Worm (Caenorhabditis elegans) whole organism, mixed stage, embryonic: Measurements from ENCODE around the gene nhr-182.

ENCODE experiments used
- M03D4.4 ChIP-seq: sonication (generic microtip); optimal IDR thresholded peaks from 2 replicates; lab custom pipeline; 2017; ENCODE audit warnings: mild to moderate bottlenecking, missing genetic modification characterization, missing compliant biosample characterization
- bed-3 ChIP-seq: fragments of 200-800 bp; sonication (Bioruptor generic); optimal IDR thresholded peaks from 3 replicates; lab custom pipeline; 2018; ENCODE audit warnings: mild to moderate bottlenecking, missing genetic modification characterization, moderate library complexity, missing compliant biosample characterization
- blmp-1 ChIP-seq: fragments of 150-350 bp; optimal IDR thresholded peaks from 2 replicates; lab custom pipeline; 2014; ENCODE audit warnings: missing biosample characterization, missing genetic modification characterization
- ceh-39 ChIP-seq: fragments of 150-350 bp; optimal IDR thresholded peaks from 2 replicates; lab custom pipeline; 2014; ENCODE audit warnings: missing biosample characterization, missing genetic modification characterization
- ceh-43 ChIP-seq: fragments of 200-800 bp; sonication (Bioruptor generic); optimal IDR thresholded peaks from 2 replicates; lab custom pipeline; 2018; ENCODE audit warnings: mild to moderate bottlenecking, missing genetic modification characterization, moderate library complexity, missing compliant biosample characterization
- ceh-83 ChIP-seq: fragments of 200-800 bp; sonication (Bioruptor generic); optimal IDR thresholded peaks from 2 replicates; lab custom pipeline; 2018; ENCODE audit warnings: mild to moderate bottlenecking, missing genetic modification characterization, missing compliant biosample characterization
- ces-1 ChIP-seq: fragments of 150-350 bp; optimal IDR thresholded peaks from 2 replicates; lab custom pipeline; 2014; ENCODE audit warnings: missing biosample characterization, missing genetic modification reagents, missing genetic modification characterization
- cnd-1 ChIP-seq: fragments of 200-800 bp; sonication (Bioruptor generic); optimal IDR thresholded peaks from 2 replicates; lab custom pipeline; 2018; ENCODE audit warnings: mild to moderate bottlenecking, missing genetic modification characterization, missing compliant biosample characterization
- drap-1 ChIP-seq: fragments of 200-800 bp; sonication (Bioruptor generic); optimal IDR thresholded peaks from 3 replicates; lab custom pipeline; 2018; ENCODE audit warnings: mild to moderate bottlenecking, missing genetic modification characterization, missing compliant biosample characterization
- elt-1 ChIP-seq: sonication (generic microtip); optimal IDR thresholded peaks from 2 replicates; lab custom pipeline; 2017; ENCODE audit warnings: missing genetic modification characterization, mild to moderate bottlenecking, missing compliant biosample characterization, antibody characterized with exemption, moderate library complexity, borderline replicate concordance; ENCODE audit not compliant: insufficient read depth
- elt-3 ChIP-seq: fragments of 150-350 bp; optimal IDR thresholded peaks from 2 replicates; lab custom pipeline; 2014; ENCODE audit warnings: missing biosample characterization, missing genetic modification characterization
- flh-1 ChIP-seq: fragments of 200-800 bp; sonication (Bioruptor generic); optimal IDR thresholded peaks from 2 replicates; lab custom pipeline; 2018; ENCODE audit warnings: mild to moderate bottlenecking, missing genetic modification characterization, moderate library complexity, missing compliant biosample characterization
- ham-2 ChIP-seq: fragments of 200-800 bp; sonication (Bioruptor generic); optimal IDR thresholded peaks from 2 replicates; lab custom pipeline; 2018; ENCODE audit warnings: mild to moderate bottlenecking, missing genetic modification characterization, missing compliant biosample characterization
- lin-32 ChIP-seq: fragments of 200-800 bp; sonication (Bioruptor generic); optimal IDR thresholded peaks from 2 replicates; lab custom pipeline; 2018; ENCODE audit warnings: mild to moderate bottlenecking, missing genetic modification characterization, missing compliant biosample characterization
- lsy-2 ChIP-seq: fragments of 150-350 bp; optimal IDR thresholded peaks from 2 replicates; lab custom pipeline; 2014; ENCODE audit warnings: missing biosample characterization, missing genetic modification characterization
- mab-5 ChIP-seq: fragments of 150-350 bp; optimal IDR thresholded peaks from 2 replicates; lab custom pipeline; 2014; ENCODE audit warnings: missing biosample characterization, missing genetic modification characterization
- mep-1 ChIP-seq: fragments of 150-350 bp; optimal IDR thresholded peaks from 2 replicates; lab custom pipeline; 2017; ENCODE audit warnings: missing biosample characterization, missing genetic modification reagents, missing genetic modification characterization, inconsistent platforms
- mls-2 ChIP-seq: sonication (generic microtip); optimal IDR thresholded peaks from 2 replicates; lab custom pipeline; 2016; ENCODE audit warnings: mild to moderate bottlenecking, missing genetic modification characterization, moderate library complexity, missing compliant biosample characterization
- nhr-12 ChIP-seq: fragments of 150-350 bp; optimal IDR thresholded peaks from 2 replicates; lab custom pipeline; 2014; ENCODE audit warnings: missing biosample characterization, missing genetic modification characterization
- nhr-2 ChIP-seq: fragments of 150-350 bp; optimal IDR thresholded peaks from 2 replicates; lab custom pipeline; 2014; ENCODE audit warnings: missing biosample characterization, missing genetic modification characterization
- nhr-237 ChIP-seq: fragments of 150-350 bp; optimal IDR thresholded peaks from 2 replicates; lab custom pipeline; 2014; ENCODE audit warnings: missing biosample characterization, missing genetic modification characterization
- nhr-28 ChIP-seq: fragments of 150-350 bp; optimal IDR thresholded peaks from 2 replicates; lab custom pipeline; 2014; ENCODE audit warnings: missing biosample characterization, missing genetic modification characterization
- nhr-76 ChIP-seq: sonication (generic microtip); optimal IDR thresholded peaks from 2 replicates; lab custom pipeline; 2017; ENCODE audit warnings: missing biosample characterization, missing genetic modification characterization
- pha-4 ChIP-seq: fragments of 150-350 bp; optimal IDR thresholded peaks from 2 replicates; lab custom pipeline; 2018; ENCODE audit warnings: missing biosample characterization, missing genetic modification reagents, missing genetic modification characterization
- sem-2 ChIP-seq: fragments of 200-800 bp; sonication (Bioruptor generic); optimal IDR thresholded peaks from 2 replicates; lab custom pipeline; 2018; ENCODE audit warnings: mild to moderate bottlenecking, missing genetic modification characterization, missing compliant biosample characterization
- snpc-4 ChIP-seq: fragments of 150-350 bp; optimal IDR thresholded peaks from 2 replicates; lab custom pipeline; 2014; ENCODE audit warnings: missing biosample characterization, missing genetic modification characterization
- sptf-1 ChIP-seq: sonication (generic microtip); optimal IDR thresholded peaks from 2 replicates; lab custom pipeline; 2017; ENCODE audit warnings: mild to moderate bottlenecking, missing genetic modification characterization, moderate library complexity, missing compliant biosample characterization
- tbx-8 ChIP-seq: fragments of 200-800 bp; sonication (Bioruptor generic); optimal IDR thresholded peaks from 2 replicates; lab custom pipeline; 2018; ENCODE audit warnings: mild to moderate bottlenecking, missing genetic modification characterization, moderate library complexity, missing compliant biosample characterization
- unc-62 ChIP-seq: fragments of 150-350 bp; optimal IDR thresholded peaks from 2 replicates; lab custom pipeline; 2014; ENCODE audit warnings: missing biosample characterization, missing genetic modification reagents, missing genetic modification characterization
- ztf-11 ChIP-seq: fragments of 150-350 bp; optimal IDR thresholded peaks from 2 replicates; lab custom pipeline; 2014; ENCODE audit warnings: missing biosample characterization, missing genetic modification characterization

The nhr-182 gene

DNA sequence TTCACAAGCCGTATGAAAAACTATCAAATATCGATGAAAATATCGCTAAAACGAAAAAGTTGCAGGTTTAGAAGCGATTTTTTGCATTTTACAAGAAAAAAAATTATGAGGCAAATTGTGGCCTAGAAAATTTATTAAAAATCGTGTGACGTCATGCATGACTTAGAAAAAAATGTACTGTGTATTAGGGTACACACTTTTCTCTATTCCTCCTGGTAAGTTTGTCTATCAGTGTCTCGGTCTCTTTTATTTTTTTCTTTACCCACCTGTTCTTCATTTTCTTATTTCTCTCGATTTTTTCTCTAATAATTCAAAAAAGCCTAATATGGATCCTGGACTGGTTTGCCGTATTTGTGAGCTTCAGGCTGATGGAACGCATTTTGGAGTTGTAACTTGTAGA is 25.4 kb upstream of the nhr-182 start, which contains the start of gene nhr-227:
nhr-227 (plus strand) TSS at position 326 of the 400 bp plus-strand sequence.
- TF ChIP-seq elt-3 (no peak), blmp-1 (no peak), nhr-12 (tag; lab: Kevin White, UChicago) (no peak), ces-1 (GFP tag; lab: Kevin White, UChicago) (no peak), pha-4 (tag; lab: Kevin White, UChicago) (no peak), ztf-11 (no peak), ham-2 (no peak), drap-1 (GFP tag; lab: Kevin White, UChicago) (no peak), lin-32 (GFP tag; lab: Kevin White, UChicago) (no peak)

ce11 chrV:2281499-2281898 is 21.8 kb upstream of the nhr-182 start, which contains the start of gene nhr-228:
nhr-228 (plus strand) TSS chrV:2281759.
- TF ChIP-seq ceh-83 (GFP tag; lab: Kevin White, UChicago) (peak; percentile 3), M03D4.4 (no peak), mep-1 (peak; percentile 40), nhr-237 (tag; lab: Kevin White, UChicago) (peak; percentile 34), bed-3 (GFP tag; lab: Kevin White, UChicago) (no peak), nhr-2 (tag; lab: Kevin White, UChicago) (no peak), ces-1 (GFP tag; lab: Kevin White, UChicago) (peak; percentile 43), pha-4 (tag; lab: Kevin White, UChicago) (peak; percentile 14), unc-62 (no peak), drap-1 (GFP tag; lab: Kevin White, UChicago) (no peak), sptf-1 (tag; lab: Kevin White, UChicago) (no peak), nhr-76 (no peak)

ce11 chrV:2278543-2278942 is 18.8 kb upstream of the nhr-182 start, which contains the start of gene fbxa-137:
fbxa-137 (plus strand) TSS chrV:2278816.
- TF ChIP-seq ces-1 (GFP tag; lab: Kevin White, UChicago) (peak; percentile 50), pha-4 (tag; lab: Kevin White, UChicago) (peak; percentile 41), mls-2 (peak; percentile 6), lsy-2 (tag; lab: Kevin White, UChicago) (no peak)
- TF ChIP-seq, all 35 proteins: peak for 3

DNA sequence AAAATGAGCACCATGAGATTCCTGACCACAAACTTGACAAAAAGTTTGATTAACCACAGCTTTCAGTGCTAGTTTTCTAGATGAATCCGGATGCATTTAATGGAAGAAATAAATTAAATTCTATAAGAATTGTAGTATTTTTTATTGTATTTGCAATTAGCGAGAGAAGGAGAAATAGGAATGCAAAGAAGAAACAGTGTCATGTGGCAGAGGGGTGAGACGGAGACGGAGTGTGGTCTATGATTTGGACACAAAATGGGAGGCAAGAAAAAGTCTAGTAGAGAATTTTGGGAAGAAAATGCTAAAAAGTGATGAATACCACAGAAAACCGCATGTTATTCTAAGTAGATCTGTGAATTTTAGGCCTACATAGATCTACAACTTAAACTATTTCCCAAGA is 18.3 kb upstream of the nhr-182 start, which contains the start of gene nhr-59:
nhr-59 (minus strand) TSS at position 214 of the 400 bp plus-strand sequence.
- TF ChIP-seq ceh-39 (no peak), nhr-12 (tag; lab: Kevin White, UChicago) (no peak), ces-1 (GFP tag; lab: Kevin White, UChicago) (peak; percentile 19), elt-1 (tag; lab: Kevin White, UChicago) (no peak)

ce11 chrV:2277260-2277659 is 17.5 kb upstream of the nhr-182 start:
- TF ChIP-seq mls-2 (no peak), snpc-4 (no peak), cnd-1 (no peak), ceh-39 (no peak)

DNA sequence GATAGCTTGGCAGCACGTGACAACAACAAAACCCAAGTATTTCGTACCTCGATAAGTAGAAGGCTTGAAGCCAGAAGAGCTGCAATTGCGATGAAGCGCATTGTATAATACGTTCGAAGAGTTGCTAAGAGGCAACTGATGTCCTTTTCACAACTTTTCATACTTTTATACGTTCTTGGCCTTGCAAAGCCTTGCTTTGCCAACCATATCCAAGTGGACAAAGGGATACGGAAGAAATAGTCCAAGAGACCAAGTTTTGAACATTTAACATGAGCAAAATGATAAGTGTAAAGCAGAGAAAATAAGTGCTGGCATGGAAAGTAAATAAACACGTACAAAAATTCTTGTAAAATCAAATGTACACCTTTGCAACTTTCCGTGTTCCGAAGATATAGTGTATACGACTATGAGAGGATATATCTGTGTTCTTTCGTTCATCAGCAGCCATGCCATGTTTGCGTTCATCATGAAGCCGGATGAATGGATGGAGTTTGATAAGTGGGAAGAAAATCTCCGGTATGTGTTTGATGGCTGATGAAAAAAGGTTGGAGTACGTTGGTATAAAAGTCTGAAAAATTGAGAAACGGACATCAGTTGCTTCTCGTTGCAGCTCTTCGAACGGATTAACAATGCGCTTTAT is 14.6 kb upstream of the nhr-182 start, which contains the start of the genes Y5H2A.4 and abu-4:
Y5H2A.4 (minus strand) TSS at position 101 of the 640 bp plus-strand sequence.
abu-4 (plus strand) TSS at position 590 of the 640 bp plus-strand sequence.
- TF ChIP-seq unc-62 (no peak), lin-32 (GFP tag; lab: Kevin White, UChicago) (no peak), mab-5 (no peak), nhr-28 (no peak), ceh-43 (GFP tag; lab: Kevin White, UChicago) (no peak), ceh-83 (GFP tag; lab: Kevin White, UChicago) (no peak), mep-1 (no peak), ztf-11 (no peak), blmp-1 (no peak), snpc-4 (no peak), tbx-8 (GFP tag; lab: Kevin White, UChicago) (no peak), flh-1 (no peak), sem-2 (GFP tag; lab: Kevin White, UChicago) (no peak), nhr-2 (tag; lab: Kevin White, UChicago) (no peak)
